Fruit fly (Drosophila melanogaster) whole organism: Measurements from ENCODE around the gene CG18809.

Experiments
- CG8478 ChIP-seq: fragments of >200 bp; optimal IDR thresholded peaks from 2 replicates; lab custom pipeline; 2018; ENCODE audit warnings: inconsistent platforms
- Dll ChIP-seq: fragments of >200 bp; optimal IDR thresholded peaks from 2 replicates; lab custom pipeline; 2017
- EcR ChIP-seq, 2 experiments: fragments of >200 bp; optimal IDR thresholded peaks; 2 replicates each; lab custom pipeline; 2017; ENCODE audit warnings: missing biosample characterization in 2 of 2, missing genetic modification characterization in 2 of 2, missing genetic modification reagents in 2 of 2
- pan ChIP-seq: fragments of >200 bp; optimal IDR thresholded peaks from 2 replicates; lab custom pipeline; 2017
- psq ChIP-seq: fragments of >200 bp; optimal IDR thresholded peaks from 2 replicates; lab custom pipeline; 2017
- usp ChIP-seq: fragments of >200 bp; optimal IDR thresholded peaks from 2 replicates; lab custom pipeline; 2017; ENCODE audit warnings: missing biosample characterization, missing genetic modification characterization, mixed read lengths

dm6 chrX:19752344-19752743 lies 8.2 kb upstream of the CG18809 start:
- TF ChIP-seq usp (GFP tag; lab: Kevin White, UChicago) = no peak
- TF ChIP-seq psq (lab: Kevin White, UChicago) = no peak
- no peak for TF ChIP-seq pan (lab: Kevin White, UChicago)
- TF ChIP-seq EcR (GFP tag; optimal IDR thresholded peaks at IDR 0.05; lab: Kevin White, UChicago) = no peak
- TF ChIP-seq CG8478 (lab: Kevin White, UChicago) = no peak
- TF ChIP-seq Dll = no peak
